Fruit fly (Drosophila melanogaster) whole organism, prepupa: ENCODE data around the gene Nop56.

ENCODE experiments used
- Blimp-1 ChIP-seq: fragments of 200-800 bp; sonication (Bioruptor generic); optimal IDR thresholded peaks from 3 replicates; lab custom pipeline; 2017; ENCODE audit warnings: missing biosample characterization, missing genetic modification characterization, mild to moderate bottlenecking, moderate library complexity, missing genetic modification reagents
- CG10669 ChIP-seq: fragments of 200-800 bp; sonication (Bioruptor generic); optimal IDR thresholded peaks from 3 replicates; lab custom pipeline; 2018; ENCODE audit warnings: missing biosample characterization, mild to moderate bottlenecking, missing genetic modification characterization, moderate library complexity
- CG11294 ChIP-seq: fragments of 200-800 bp; sonication (Bioruptor generic); IDR thresholded peaks from 2 replicates; pipeline ENCODE4 v1.3.6; 2022; ENCODE audit warnings: missing biosample characterization, missing genetic modification characterization
- CG11762 ChIP-seq: fragments of 200-800 bp; sonication (Bioruptor generic); optimal IDR thresholded peaks from 3 replicates; lab custom pipeline; 2016; ENCODE audit warnings: missing biosample characterization, missing genetic modification characterization; ENCODE audit not compliant: insufficient read depth
- CG11902 ChIP-seq: fragments of 200-800 bp; sonication (Bioruptor generic); optimal IDR thresholded peaks from 3 replicates; lab custom pipeline; 2016; ENCODE audit warnings: missing biosample characterization, missing genetic modification characterization
- CG16779 ChIP-seq: fragments of 200-800 bp; sonication (Bioruptor generic); optimal IDR thresholded peaks from 3 replicates; lab custom pipeline; 2017; ENCODE audit warnings: missing biosample characterization, mild to moderate bottlenecking, missing genetic modification characterization
- CG3032 ChIP-seq: fragments of 200-800 bp; optimal IDR thresholded peaks from 2 replicates; lab custom pipeline; 2019; ENCODE audit warnings: missing biosample characterization, mild to moderate bottlenecking, missing genetic modification characterization, moderate library complexity
- CG34406 ChIP-seq: fragments of 200-800 bp; sonication (Bioruptor generic); optimal IDR thresholded peaks from 3 replicates; lab custom pipeline; 2016; ENCODE audit warnings: missing biosample characterization, missing genetic modification characterization
- CG3919 ChIP-seq: fragments of 200-800 bp; sonication (Bioruptor generic); optimal IDR thresholded peaks from 3 replicates; lab custom pipeline; 2016; ENCODE audit warnings: missing biosample characterization, missing genetic modification characterization
- CG4318 ChIP-seq: fragments of 200-800 bp; sonication (Bioruptor generic); optimal IDR thresholded peaks from 3 replicates; lab custom pipeline; 2017; ENCODE audit warnings: missing biosample characterization, mild to moderate bottlenecking, missing genetic modification characterization
- CG6792 ChIP-seq: fragments of 200-800 bp; sonication (Bioruptor generic); optimal IDR thresholded peaks from 3 replicates; lab custom pipeline; 2016; ENCODE audit warnings: missing biosample characterization, missing genetic modification characterization
- CG6854 ChIP-seq: fragments of 200-800 bp; sonication (Bioruptor generic); optimal IDR thresholded peaks from 2 replicates; lab custom pipeline; 2017; ENCODE audit warnings: missing biosample characterization, mild to moderate bottlenecking, missing genetic modification characterization
- CG8119 ChIP-seq: fragments of 200-800 bp; sonication (Bioruptor generic); IDR thresholded peaks from 3 replicates; pipeline ENCODE4 v1.3.6; 2022; ENCODE audit warnings: missing biosample characterization, missing genetic modification characterization
- CG8632 ChIP-seq: fragments of 200-800 bp; sonication (Bioruptor generic); optimal IDR thresholded peaks from 3 replicates; lab custom pipeline; 2016; ENCODE audit warnings: missing biosample characterization, missing genetic modification characterization
- CG9139 ChIP-seq: fragments of 200-800 bp; sonication (Bioruptor generic); optimal IDR thresholded peaks from 3 replicates; lab custom pipeline; 2017; ENCODE audit warnings: missing biosample characterization, mild to moderate bottlenecking, missing genetic modification characterization
- Eip75B ChIP-seq: fragments of 200-800 bp; sonication (Bioruptor generic); optimal IDR thresholded peaks from 3 replicates; lab custom pipeline; 2016; ENCODE audit warnings: missing biosample characterization, missing genetic modification characterization
- Eip78C ChIP-seq: fragments of 200-800 bp; sonication (Bioruptor generic); peaks from one replicate; lab custom pipeline; 2016; ENCODE audit warnings: missing biosample characterization, missing genetic modification characterization
- Ets21C ChIP-seq: fragments of 200-800 bp; sonication (Bioruptor generic); optimal IDR thresholded peaks from 3 replicates; lab custom pipeline; 2016; ENCODE audit warnings: missing biosample characterization, missing genetic modification characterization
- Ets96B ChIP-seq: fragments of 200-800 bp; optimal IDR thresholded peaks from 2 replicates; lab custom pipeline; 2019; ENCODE audit warnings: missing biosample characterization, mild to moderate bottlenecking, missing genetic modification characterization, moderate library complexity
- Gug ChIP-seq: fragments of 200-800 bp; sonication (Bioruptor generic); IDR thresholded peaks from 2 replicates; pipeline ENCODE4 v1.3.6; 2022; ENCODE audit warnings: missing biosample characterization, missing genetic modification characterization
- Met ChIP-seq: fragments of 200-800 bp; sonication (Bioruptor generic); optimal IDR thresholded peaks from 3 replicates; lab custom pipeline; 2016; ENCODE audit warnings: missing biosample characterization, missing genetic modification characterization
- OdsH ChIP-seq: fragments of 200-800 bp; sonication (Bioruptor generic); optimal IDR thresholded peaks from 3 replicates; lab custom pipeline; 2016; ENCODE audit warnings: missing biosample characterization, missing genetic modification characterization
- Smox ChIP-seq: fragments of 200-800 bp; sonication (Bioruptor generic); optimal IDR thresholded peaks from 3 replicates; lab custom pipeline; 2016; ENCODE audit warnings: missing biosample characterization, missing genetic modification characterization
- Sox102F ChIP-seq: fragments of 200-800 bp; sonication (Bioruptor generic); optimal IDR thresholded peaks from 2 replicates; lab custom pipeline; 2016; ENCODE audit warnings: missing biosample characterization, mild to moderate bottlenecking, missing genetic modification characterization
- Sox15 ChIP-seq: fragments of 200-800 bp; sonication (Bioruptor generic); optimal IDR thresholded peaks from 3 replicates; lab custom pipeline; 2016; ENCODE audit warnings: missing biosample characterization, missing genetic modification characterization
- cyc ChIP-seq: fragments of 200-800 bp; sonication (Bioruptor generic); optimal IDR thresholded peaks from 3 replicates; lab custom pipeline; 2016; ENCODE audit warnings: missing biosample characterization, missing genetic modification characterization
- dsx ChIP-seq: fragments of 200-800 bp; optimal IDR thresholded peaks from 3 replicates; lab custom pipeline; 2019; ENCODE audit warnings: missing biosample characterization, mild to moderate bottlenecking, missing genetic modification characterization, moderate library complexity; ENCODE audit not compliant: poor library complexity, severe bottlenecking
- esn ChIP-seq: fragments of 200-800 bp; sonication (Bioruptor generic); optimal IDR thresholded peaks from 2 replicates; lab custom pipeline; 2016; ENCODE audit warnings: missing biosample characterization, mild to moderate bottlenecking, missing genetic modification characterization, moderate library complexity
- fd85E ChIP-seq: fragments of 200-800 bp; sonication (Bioruptor generic); optimal IDR thresholded peaks from 3 replicates; lab custom pipeline; 2016; ENCODE audit warnings: missing biosample characterization, missing genetic modification characterization
- fkh ChIP-seq: fragments of 200-800 bp; sonication (Bioruptor generic); optimal IDR thresholded peaks from 3 replicates; lab custom pipeline; 2017; ENCODE audit warnings: missing biosample characterization, mild to moderate bottlenecking, missing genetic modification characterization, moderate library complexity
- lz ChIP-seq: fragments of 200-800 bp; sonication (Bioruptor generic); optimal IDR thresholded peaks from 3 replicates; lab custom pipeline; 2016; ENCODE audit warnings: missing biosample characterization, missing genetic modification characterization
- net ChIP-seq: fragments of 200-800 bp; sonication (Bioruptor generic); optimal IDR thresholded peaks from 3 replicates; lab custom pipeline; 2016; ENCODE audit warnings: missing biosample characterization, missing genetic modification characterization
- pdm3 ChIP-seq: fragments of 200-800 bp; sonication (Bioruptor generic); optimal IDR thresholded peaks from 3 replicates; lab custom pipeline; 2016; ENCODE audit warnings: missing biosample characterization, missing genetic modification characterization
- spab ChIP-seq: fragments of 200-800 bp; sonication (Bioruptor generic); optimal IDR thresholded peaks from 2 replicates; lab custom pipeline; 2017; ENCODE audit warnings: missing biosample characterization, mild to moderate bottlenecking, missing genetic modification characterization, missing genetic modification reagents
- ss ChIP-seq, 2 experiments: fragments of 200-800 bp; sonication (Bioruptor generic); optimal IDR thresholded peaks; 2 replicates in 1 of 2; 3 replicates in 1 of 2; lab custom pipeline; 2017 to 2018; ENCODE audit warnings: mild to moderate bottlenecking in 2 of 2, missing biosample characterization in 2 of 2, missing genetic modification characterization in 2 of 2, moderate library complexity in 1 of 2
- svp ChIP-seq: fragments of 200-800 bp; sonication (Bioruptor generic); peaks from one replicate; lab custom pipeline; 2016; ENCODE audit warnings: missing biosample characterization, missing genetic modification characterization
- topi ChIP-seq: fragments of 200-800 bp; sonication (Bioruptor generic); optimal IDR thresholded peaks from 3 replicates; lab custom pipeline; 2016; ENCODE audit warnings: missing biosample characterization, missing genetic modification characterization

Gene Nop56

dm6 chr3R:22395409-22396178 lies 25.3 kb downstream of the Nop56 start (continued):
- TF ChIP-seq Blimp-1 (GFP tag; lab: Kevin White, UChicago) (peak; percentile 27), Eip78C (GFP tag; lab: Kevin White, UChicago) (peak; percentile 73), Gug (peak; percentile 31; the same call in 1 of the 2 replicates), fkh (GFP tag; lab: Kevin White, UChicago) (no peak), Eip75B (GFP tag; lab: Kevin White, UChicago) (no peak), Ets21C (GFP tag; lab: Kevin White, UChicago) (no peak), Met (no peak), spab (GFP tag; lab: Kevin White, UChicago) (no peak), dsx (peak; percentile 5), CG8119 (GFP tag; lab: Robert Waterston, UW) (peak; percentile 41; the same call in 1 of the 3 replicates), ss (GFP tag; optimal IDR thresholded peaks at IDR 0.05; lab: Kevin White, UChicago) (no peak), CG9139 (GFP tag; lab: Kevin White, UChicago) (no peak), CG16779 (tag; lab: Kevin White, UChicago) (no peak), Sox15 (no peak)

- TF ChIP-seq CG11294 (GFP tag; lab: Robert Waterston, UW) (no peak), Gug (no peak), topi (GFP tag; lab: Kevin White, UChicago) (no peak), CG10669 (GFP tag; lab: Kevin White, UChicago) (no peak), CG11762 (GFP tag; lab: Kevin White, UChicago) (no peak), Smox (GFP tag; lab: Kevin White, UChicago) (no peak), Ets96B (tag; lab: Kevin White, UChicago) (no peak), spab (GFP tag; lab: Kevin White, UChicago) (no peak), Blimp-1 (GFP tag; lab: Kevin White, UChicago) (no peak), svp (no peak), cyc (no peak), CG8632 (GFP tag; lab: Kevin White, UChicago) (no peak), CG8119 (GFP tag; lab: Robert Waterston, UW) (no peak), esn (GFP tag; lab: Kevin White, UChicago) (no peak), CG4318 (GFP tag; lab: Kevin White, UChicago) (no peak), OdsH (GFP tag; lab: Kevin White, UChicago) (no peak), Eip78C (GFP tag; lab: Kevin White, UChicago) (no peak), CG3919 (GFP tag; lab: Kevin White, UChicago) (no peak), CG6792 (GFP tag; lab: Kevin White, UChicago) (no peak), CG3032 (tag; lab: Kevin White, UChicago) (no peak)
Measured at dm6 chr3R:22394004-22394403, 26.9 kb downstream of the Nop56 start, which contains the start of gene CG13857. CG13857 (minus strand) TSS chr3R:22394104.

- TF ChIP-seq CG11762 (GFP tag; lab: Kevin White, UChicago): no peak
- TF ChIP-seq net (GFP tag; lab: Kevin White, UChicago): no peak
- no peak for TF ChIP-seq fkh (GFP tag; lab: Kevin White, UChicago)
- TF ChIP-seq Sox102F: no peak
- TF ChIP-seq CG11902 (GFP tag; lab: Kevin White, UChicago): no peak
- TF ChIP-seq CG16779 (tag; lab: Kevin White, UChicago): no peak
- TF ChIP-seq CG6854 (GFP tag; lab: Kevin White, UChicago): no peak
- TF ChIP-seq Blimp-1 (GFP tag; lab: Kevin White, UChicago): no peak
- TF ChIP-seq dsx: no peak
- no peak for TF ChIP-seq pdm3 (GFP tag; lab: Kevin White, UChicago)
- TF ChIP-seq CG8632 (GFP tag; lab: Kevin White, UChicago): no peak
- no peak for TF ChIP-seq esn (GFP tag; lab: Kevin White, UChicago)
- TF ChIP-seq lz: no peak
- TF ChIP-seq fd85E (GFP tag; lab: Kevin White, UChicago): no peak
- TF ChIP-seq CG34406 (GFP tag; lab: Kevin White, UChicago): no peak
Measured at dm6 chr3R:22390109-22390508, 30.8 kb downstream of the Nop56 start.
